Worm (Caenorhabditis elegans) whole organism, young adult: Measurements from ENCODE around the gene Y26G10.5.

Source experiments
- B0035.1 ChIP-seq: sonication (generic microtip); optimal IDR thresholded peaks from 2 replicates; lab custom pipeline; 2016; ENCODE audit warnings: missing genetic modification characterization, mild to moderate bottlenecking, missing compliant biosample characterization, missing genotype, missing genetic modification reagents
- F23B12.7 ChIP-seq: sonication (generic microtip); optimal IDR thresholded peaks from 2 replicates; lab custom pipeline; 2017; ENCODE audit warnings: missing genetic modification characterization, mild to moderate bottlenecking, missing compliant biosample characterization, antibody characterized with exemption, moderate library complexity; ENCODE audit not compliant: insufficient read depth
- F49E8.2 ChIP-seq: sonication (generic microtip); optimal IDR thresholded peaks from 3 replicates; lab custom pipeline; 2017; ENCODE audit warnings: missing genetic modification characterization, mild to moderate bottlenecking, missing compliant biosample characterization, antibody characterized with exemption, moderate library complexity; ENCODE audit not compliant: insufficient read depth
- F57C9.4 ChIP-seq: sonication (generic microtip); optimal IDR thresholded peaks from 2 replicates; lab custom pipeline; 2017; ENCODE audit warnings: mild to moderate bottlenecking, missing genetic modification characterization, missing compliant biosample characterization
- Y53F4B.3 ChIP-seq: fragments of 200-800 bp; sonication (Bioruptor generic); IDR thresholded peaks from 2 replicates; pipeline ENCODE4 v1.3.6; 2022; ENCODE audit warnings: missing genetic modification reagents, missing genetic modification characterization, missing compliant biosample characterization
- Y67H2A.10 ChIP-seq: fragments of 200-800 bp; sonication (Bioruptor generic); conservative IDR thresholded peaks from 2 replicates; pipeline ENCODE4 v1.3.6; 2022; ENCODE audit warnings: missing genetic modification reagents, missing genetic modification characterization, missing compliant biosample characterization
- ZK185.1 ChIP-seq: sonication (generic microtip); optimal IDR thresholded peaks from 2 replicates; lab custom pipeline; 2016; ENCODE audit warnings: mild to moderate bottlenecking, missing genetic modification characterization, missing compliant biosample characterization; ENCODE audit not compliant: poor library complexity, severe bottlenecking
- akir-1 ChIP-seq: fragments of 200-800 bp; sonication (Bioruptor generic); optimal IDR thresholded peaks from 2 replicates; lab custom pipeline; 2018; ENCODE audit warnings: mild to moderate bottlenecking, missing genetic modification characterization, moderate library complexity, missing compliant biosample characterization
- ama-1 ChIP-seq, 3 experiments: fragments of 150-350 bp in 1 of 3; sonication (generic microtip) in 2 of 3; optimal IDR thresholded peaks; 2 replicates each; lab custom pipeline; 2014 to 2018; ENCODE audit warnings: missing biosample characterization in 2 of 3, missing genetic modification characterization in 2 of 3, missing genetic modification reagents in 2 of 3
- aptf-2 ChIP-seq: fragments of 200-800 bp; sonication (Bioruptor generic); conservative IDR thresholded peaks from 2 replicates; pipeline ENCODE4 v1.3.6; 2022; ENCODE audit warnings: missing genetic modification reagents, missing genetic modification characterization, missing compliant biosample characterization
- aptf-3 ChIP-seq: fragments of 200-800 bp; sonication (Bioruptor generic); IDR thresholded peaks from 2 replicates; pipeline ENCODE4 v1.3.6; 2022; ENCODE audit warnings: missing genetic modification characterization, missing compliant biosample characterization
- atf-7 ChIP-seq: sonication (generic microtip); optimal IDR thresholded peaks from 2 replicates; lab custom pipeline; 2017; ENCODE audit warnings: mild to moderate bottlenecking, missing genetic modification characterization, missing compliant biosample characterization
- attf-5 ChIP-seq: fragments of 200-800 bp; sonication (Bioruptor generic); optimal IDR thresholded peaks from 2 replicates; lab custom pipeline; 2018; ENCODE audit warnings: mild to moderate bottlenecking, missing genetic modification characterization, missing compliant biosample characterization
- attf-6 ChIP-seq: fragments of 200-800 bp; sonication (Bioruptor generic); IDR thresholded peaks from 2 replicates; pipeline ENCODE4 v1.3.6; 2022; ENCODE audit warnings: missing genetic modification reagents, missing genetic modification characterization, missing compliant biosample characterization
- bed-2 ChIP-seq: fragments of 200-800 bp; sonication (Bioruptor generic); IDR thresholded peaks from 2 replicates; pipeline ENCODE4 v1.3.6; 2022; ENCODE audit warnings: missing genetic modification reagents, missing genetic modification characterization, missing compliant biosample characterization
- ccch-3 ChIP-seq: fragments of 200-800 bp; sonication (Bioruptor generic); optimal IDR thresholded peaks from 2 replicates; lab custom pipeline; 2018; ENCODE audit warnings: mild to moderate bottlenecking, missing genetic modification characterization, missing compliant biosample characterization
- cebp-1 ChIP-seq, 2 experiments: fragments of 200-800 bp in 1 of 2; sonication (Bioruptor generic) in 1 of 2; sonication (generic microtip) in 1 of 2; IDR thresholded peaks in 1 of 2; optimal IDR thresholded peaks in 1 of 2; 2 replicates each; pipeline versions ENCODE4 v1.3.6 to Lab custom; 2017 to 2022; ENCODE audit warnings: missing compliant biosample characterization in 2 of 2, missing genetic modification characterization in 2 of 2, mild to moderate bottlenecking in 1 of 2, missing genetic modification reagents in 1 of 2, moderate library complexity in 1 of 2
- ceh-40 ChIP-seq: fragments of 200-800 bp; sonication (Bioruptor generic); IDR thresholded peaks from 2 replicates; pipeline ENCODE4 v1.3.6; 2022; ENCODE audit warnings: missing genetic modification characterization, missing compliant biosample characterization
- ceh-58 ChIP-seq: fragments of 200-800 bp; sonication (Bioruptor generic); IDR thresholded peaks from 2 replicates; pipeline ENCODE4 v1.3.6; 2022; ENCODE audit warnings: missing genetic modification characterization, missing compliant biosample characterization
- ceh-91 ChIP-seq: fragments of 200-800 bp; sonication (Bioruptor generic); IDR thresholded peaks from 2 replicates; pipeline ENCODE4 v1.3.6; 2022; ENCODE audit warnings: missing genetic modification reagents, missing genetic modification characterization, missing compliant biosample characterization
- dpff-1 ChIP-seq: sonication (generic microtip); optimal IDR thresholded peaks from 2 replicates; lab custom pipeline; 2017; ENCODE audit warnings: mild to moderate bottlenecking, missing genetic modification characterization, missing compliant biosample characterization
- efl-1 ChIP-seq: fragments of 150-350 bp; optimal IDR thresholded peaks from 2 replicates; lab custom pipeline; 2014; ENCODE audit warnings: missing biosample characterization, missing genetic modification reagents, missing genetic modification characterization
- egl-44 ChIP-seq: fragments of 200-800 bp; sonication (Bioruptor generic); IDR thresholded peaks from 2 replicates; pipeline ENCODE4 v1.3.6; 2022; ENCODE audit warnings: missing genetic modification reagents, missing genetic modification characterization, missing compliant biosample characterization
- him-1 ChIP-seq: sonication (generic microtip); optimal IDR thresholded peaks from 2 replicates; lab custom pipeline; 2016; ENCODE audit warnings: missing genotype, missing genetic modification reagents, missing genetic modification characterization, missing compliant biosample characterization
- hlh-12 ChIP-seq: sonication (generic microtip); optimal IDR thresholded peaks from 2 replicates; lab custom pipeline; 2016; ENCODE audit warnings: missing genetic modification characterization, missing compliant biosample characterization
- hsf-1 ChIP-seq: fragments of 200-800 bp; sonication (Bioruptor generic); IDR thresholded peaks from 2 replicates; pipeline ENCODE4 v1.3.6; 2022; ENCODE audit warnings: missing genetic modification reagents, missing genetic modification characterization, missing compliant biosample characterization
- lag-1 ChIP-seq: fragments of 200-800 bp; sonication (Bioruptor generic); IDR thresholded peaks from 2 replicates; pipeline ENCODE4 v1.3.6; 2022; ENCODE audit warnings: missing genetic modification reagents, missing genetic modification characterization, missing compliant biosample characterization
- lin-26 ChIP-seq: fragments of 200-800 bp; sonication (Bioruptor generic); IDR thresholded peaks from 2 replicates; pipeline ENCODE4 v1.3.6; 2022; ENCODE audit warnings: missing genetic modification reagents, missing genetic modification characterization, missing compliant biosample characterization
- lir-1 ChIP-seq: fragments of 200-800 bp; sonication (Bioruptor generic); conservative IDR thresholded peaks from 2 replicates; pipeline ENCODE4 v1.3.6; 2022; ENCODE audit warnings: missing genetic modification reagents, missing genetic modification characterization, missing compliant biosample characterization
- lsl-1 ChIP-seq: fragments of 200-800 bp; sonication (Bioruptor generic); optimal IDR thresholded peaks from 2 replicates; lab custom pipeline; 2018; ENCODE audit warnings: mild to moderate bottlenecking, missing genetic modification characterization, moderate library complexity, missing compliant biosample characterization
- madf-3 ChIP-seq: fragments of 200-800 bp; sonication (Bioruptor generic); IDR thresholded peaks from 2 replicates; pipeline ENCODE4 v1.3.6; 2022; ENCODE audit warnings: missing genetic modification reagents, missing genetic modification characterization, missing compliant biosample characterization
- madf-8 ChIP-seq: fragments of 200-800 bp; sonication (Bioruptor generic); conservative IDR thresholded peaks from 2 replicates; pipeline ENCODE4 v1.3.6; 2022; ENCODE audit warnings: missing genetic modification reagents, missing genetic modification characterization, missing compliant biosample characterization
- mes-4 ChIP-seq: sonication (generic microtip); optimal IDR thresholded peaks from 2 replicates; lab custom pipeline; 2016; ENCODE audit warnings: missing genotype, missing genetic modification characterization, missing compliant biosample characterization
- mxl-1 ChIP-seq: sonication (generic microtip); optimal IDR thresholded peaks from 2 replicates; lab custom pipeline; 2016; ENCODE audit warnings: missing genetic modification characterization, missing compliant biosample characterization
- nfya-2 ChIP-seq: fragments of 200-800 bp; sonication (Bioruptor generic); IDR thresholded peaks from 2 replicates; pipeline ENCODE4 v1.3.6; 2022; ENCODE audit warnings: missing genetic modification reagents, missing genetic modification characterization, missing compliant biosample characterization
- nhr-120 ChIP-seq: fragments of 200-800 bp; sonication (Bioruptor generic); IDR thresholded peaks from 2 replicates; pipeline ENCODE4 v1.3.6; 2022; ENCODE audit warnings: missing genetic modification characterization, missing compliant biosample characterization
- nhr-80 ChIP-seq: sonication (generic microtip); optimal IDR thresholded peaks from 2 replicates; lab custom pipeline; 2016; ENCODE audit warnings: missing genetic modification characterization, missing compliant biosample characterization
- pbrm-1 ChIP-seq: fragments of 200-800 bp; sonication (Bioruptor generic); IDR thresholded peaks from 2 replicates; pipeline ENCODE4 v1.3.6; 2022; ENCODE audit warnings: missing genetic modification reagents, missing genetic modification characterization, missing compliant biosample characterization
- rec-8 ChIP-seq, 2 experiments: sonication (generic microtip); optimal IDR thresholded peaks; 2 replicates each; lab custom pipeline; 2016; ENCODE audit warnings: mild to moderate bottlenecking in 2 of 2, missing genetic modification characterization in 2 of 2, missing genetic modification reagents in 2 of 2, missing genotype in 2 of 2, missing biosample characterization in 1 of 2, missing compliant biosample characterization in 1 of 2, moderate library complexity in 1 of 2
- tbp1 ChIP-seq: fragments of 200-800 bp; sonication (Bioruptor generic); optimal IDR thresholded peaks from 2 replicates; lab custom pipeline; 2018; ENCODE audit warnings: mild to moderate bottlenecking, missing genetic modification characterization, missing compliant biosample characterization
- unc-62 ChIP-seq: fragments of 150-350 bp; optimal IDR thresholded peaks from 2 replicates; lab custom pipeline; 2014; ENCODE audit warnings: missing biosample characterization, missing genetic modification reagents, missing genetic modification characterization
- zfh-2 ChIP-seq: fragments of 200-800 bp; sonication (Bioruptor generic); conservative IDR thresholded peaks from 2 replicates; pipeline ENCODE4 v1.3.6; 2022; ENCODE audit warnings: missing genetic modification reagents, missing genetic modification characterization, missing compliant biosample characterization
- ztf-26 ChIP-seq: sonication (generic microtip); optimal IDR thresholded peaks from 2 replicates; lab custom pipeline; 2017; ENCODE audit warnings: missing genetic modification characterization, missing compliant biosample characterization
- ztf-28 ChIP-seq: fragments of 200-800 bp; sonication (Bioruptor generic); IDR thresholded peaks from 2 replicates; pipeline ENCODE4 v1.3.6; 2022; ENCODE audit warnings: missing genetic modification reagents, missing genetic modification characterization, missing compliant biosample characterization

Y26G10.5 gene

ce11 chrV:17706217-17706806 lies 5.7 kb upstream of the Y26G10.5 start:
- no peak for TF ChIP-seq F23B12.7
- no peak for TF ChIP-seq pbrm-1 (GFP tag; lab: Robert Waterston, UW)
- no peak for TF ChIP-seq madf-3 (GFP tag; lab: Robert Waterston, UW)
- TF ChIP-seq mxl-1 (tag; lab: Kevin White, UChicago) = no peak
- TF ChIP-seq ceh-40 = no peak
- TF ChIP-seq F49E8.2 (tag; lab: Kevin White, UChicago) = no peak
- TF ChIP-seq ccch-3 (GFP tag; lab: Kevin White, UChicago) = no peak
- TF ChIP-seq lag-1 (GFP tag; lab: Robert Waterston, UW) = no peak
- TF ChIP-seq F57C9.4 (tag; lab: Kevin White, UChicago) = no peak
- TF ChIP-seq tbp1 (GFP tag; lab: Kevin White, UChicago) = no peak

ce11 chrV:17705814-17706213 lies 5.2 kb upstream of the Y26G10.5 start, which contains the start of gene W06D12.6:
TSS of gene W06D12.6 (plus strand) at chrV:17706114.
- TF ChIP-seq lag-1 (GFP tag; lab: Robert Waterston, UW) (no peak), nhr-80 (tag; lab: Kevin White, UChicago) (no peak), lir-1 (GFP tag; lab: Robert Waterston, UW) (no peak), akir-1 (no peak), aptf-2 (GFP tag; lab: Robert Waterston, UW) (no peak), ztf-26 (no peak), bed-2 (GFP tag; lab: Robert Waterston, UW) (no peak), egl-44 (GFP tag; lab: Robert Waterston, UW) (no peak), tbp1 (GFP tag; lab: Kevin White, UChicago) (no peak), nfya-2 (GFP tag; lab: Robert Waterston, UW) (no peak), nhr-120 (GFP tag; lab: Robert Waterston, UW) (no peak), atf-7 (tag; lab: Kevin White, UChicago) (no peak)

DNA sequence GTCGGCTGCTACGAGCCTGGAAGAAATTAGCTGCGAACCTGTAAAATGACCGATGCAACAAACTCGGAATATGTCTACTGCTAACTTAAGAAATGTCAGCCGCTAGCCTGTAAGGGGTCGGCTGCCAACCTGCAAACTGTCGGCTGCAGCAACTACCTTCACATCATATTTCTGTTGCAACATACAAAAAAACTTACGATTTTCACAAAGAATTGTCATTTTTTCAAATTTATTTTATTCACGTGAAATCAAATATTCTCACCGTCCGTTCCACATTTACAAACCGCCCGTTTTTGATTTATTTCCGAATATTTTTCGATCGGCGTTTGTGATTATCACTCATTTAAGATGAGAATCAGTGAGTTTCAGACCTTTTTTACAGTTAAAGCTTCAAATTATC lies 969 bp downstream of the Y26G10.5 start, which contains the start of gene Y26G10.6:
Gene Y26G10.6, plus strand, starts transcription at position 301 of the 400 bp plus-strand sequence.
- TF ChIP-seq ztf-28 (no peak), unc-62 (GFP tag; lab: Kevin White, UChicago) (no peak), F57C9.4 (tag; lab: Kevin White, UChicago) (no peak), ceh-91 (GFP tag; lab: Robert Waterston, UW) (no peak), attf-5 (no peak), B0035.1 (tag; lab: Kevin White, UChicago) (no peak), lsl-1 (GFP tag; lab: Kevin White, UChicago) (no peak), madf-8 (GFP tag; lab: Robert Waterston, UW) (no peak), dpff-1 (tag; lab: Kevin White, UChicago) (no peak), Y67H2A.10 (GFP tag; lab: Robert Waterston, UW) (no peak), ztf-26 (no peak), zfh-2 (no peak), rec-8 (tag; optimal IDR thresholded peaks at IDR 0.05; lab: Kevin White, UChicago) (no peak), Y53F4B.3 (GFP tag; lab: Robert Waterston, UW) (no peak), hlh-12 (tag; lab: Kevin White, UChicago) (no peak)
- TF ChIP-seq, all 124 proteins: peak for 0

DNA sequence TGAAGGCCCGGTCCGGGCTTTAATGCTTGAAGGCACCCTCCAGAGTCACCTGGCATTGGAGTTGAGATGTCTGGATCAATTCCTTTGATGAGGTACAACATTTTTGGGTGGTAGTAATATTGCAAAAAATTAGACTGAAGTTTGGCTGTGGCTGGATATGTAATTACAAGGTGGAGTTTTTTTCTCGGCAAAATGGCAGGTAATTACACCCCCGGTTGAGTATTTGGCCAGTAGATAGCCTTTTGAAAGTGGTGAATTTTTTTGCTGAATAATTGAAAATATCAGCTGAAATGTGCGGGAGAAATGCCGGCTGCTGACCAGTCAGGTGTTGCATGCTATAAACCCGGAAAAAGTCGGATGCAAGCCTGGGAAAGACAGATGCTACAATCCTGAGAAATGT lies 1.5 kb downstream of the Y26G10.5 start, which contains the start of gene Y26G10.4:
Gene Y26G10.4, minus strand, starts transcription at position 101 of the 400 bp plus-strand sequence.
- no peak for TF ChIP-seq attf-6 (GFP tag; lab: Robert Waterston, UW)
- TF ChIP-seq nhr-80 (tag; lab: Kevin White, UChicago) = no peak
- TF ChIP-seq mes-4 (tag; lab: Kevin White, UChicago) = no peak
- no peak for TF ChIP-seq ceh-58
- no peak for TF ChIP-seq him-1
- TF ChIP-seq efl-1 (GFP tag; lab: Kevin White, UChicago) = no peak
- TF ChIP-seq lin-26 (GFP tag; lab: Robert Waterston, UW) = no peak
- TF ChIP-seq ama-1 (optimal IDR thresholded peaks at IDR 0.05; lab: Kevin White, UChicago) = no peak
- no peak for TF ChIP-seq ama-1 (GFP tag; optimal IDR thresholded peaks at IDR 0.05; lab: Kevin White, UChicago)
- TF ChIP-seq aptf-3 (GFP tag; lab: Robert Waterston, UW) = no peak
- no peak for TF ChIP-seq cebp-1 (GFP tag; IDR thresholded peaks at IDR 0.05; lab: Robert Waterston, UW)
- no peak for TF ChIP-seq cebp-1 (tag; optimal IDR thresholded peaks at IDR 0.05; lab: Kevin White, UChicago)
- TF ChIP-seq ZK185.1 (tag; lab: Kevin White, UChicago) = no peak
- no peak for TF ChIP-seq hsf-1
